Fruit fly (Drosophila melanogaster): ENCODE results near the gene Timp.
A peak's percentile ranks its signal among the peaks of the same experiment; 100 is the strongest.

The Timp gene

dm6 chr3R:10168483-10169064 is 44.2 kb downstream of the Timp start (continued):
- TF ChIP-seq CG12071 (GFP tag; optimal IDR thresholded peaks at IDR 0.05) (peak; percentile 6), Jarid2 (GFP tag; optimal IDR thresholded peaks at IDR 0.05) (no peak), CG2202 (tag; optimal IDR thresholded peaks at IDR 0.05) (no peak), CG9876 (GFP tag; optimal IDR thresholded peaks at IDR 0.05) (no peak), NfI (GFP tag; optimal IDR thresholded peaks at IDR 0.05) (peak; percentile 28), ara (GFP tag; IDR thresholded peaks at IDR 0.05) (no peak), CG10147 (GFP tag; optimal IDR thresholded peaks at IDR 0.05) (no peak), CG10462 (GFP tag; optimal IDR thresholded peaks at IDR 0.05) (no peak), ase (GFP tag; IDR thresholded peaks at IDR 0.05) (no peak), Kr (GFP tag; optimal IDR thresholded peaks at IDR 0.05) (no peak), NC2β (GFP tag; optimal IDR thresholded peaks at IDR 0.05) (no peak), zen2 (GFP tag; IDR thresholded peaks at IDR 0.05; ENCODE audit: partially characterized antibody) (no peak), vfl (GFP tag; optimal IDR thresholded peaks at IDR 0.05) (no peak), Blimp-1 (GFP tag; optimal IDR thresholded peaks at IDR 0.05) (no peak), CG16779 (GFP tag; IDR thresholded peaks at IDR 0.05) (0 out of 2 replicates have a peak, but pooled peaks have one; percentile 13), ken (GFP tag; IDR thresholded peaks at IDR 0.05) (0 out of 3 replicates have a peak, but pooled peaks have one; percentile 19), B-H2 (GFP tag; optimal IDR thresholded peaks at IDR 0.05) (peak; percentile 25), CG1602 (GFP tag; optimal IDR thresholded peaks at IDR 0.05) (peak; percentile 40), Lhr (GFP tag; optimal IDR thresholded peaks at IDR 0.05) (no peak), ac (GFP tag; optimal IDR thresholded peaks at IDR 0.05) (peak; percentile 43), CG6765 (GFP tag; optimal IDR thresholded peaks at IDR 0.05) (no peak), onecut (GFP tag; IDR thresholded peaks at IDR 0.05) (no peak), esg (GFP tag; conservative IDR thresholded peaks at IDR 0.05) (0 out of 2 replicates have a peak, but pooled peaks have one; percentile 36), Dip3 (GFP tag; optimal IDR thresholded peaks at IDR 0.05) (no peak), CG14860 (GFP tag; IDR thresholded peaks at IDR 0.05; ENCODE audit: partially characterized antibody) (no peak), twi (tag; optimal IDR thresholded peaks at IDR 0.05) (no peak), ro (GFP tag; IDR thresholded peaks at IDR 0.05) (no peak), CG18764 (GFP tag; optimal IDR thresholded peaks at IDR 0.05) (no peak), CG12769 (tag; optimal IDR thresholded peaks at IDR 0.05) (peak; percentile 63), unc-4 (GFP tag; IDR thresholded peaks at IDR 0.05; ENCODE audit: partially characterized antibody) (no peak), Dfd (GFP tag; optimal IDR thresholded peaks at IDR 0.05) (no peak), CG2712 (tag; optimal IDR thresholded peaks at IDR 0.05) (no peak), Ada2b (GFP tag; IDR thresholded peaks at IDR 0.05) (no peak), ERR (GFP tag; optimal IDR thresholded peaks at IDR 0.05) (no peak), CG11695 (GFP tag; IDR thresholded peaks at IDR 0.05) (peak; percentile 52; the same call in 1 of the 3 replicates), Antp (GFP tag; optimal IDR thresholded peaks at IDR 0.05) (no peak), Ravus (GFP tag; IDR thresholded peaks at IDR 0.05) (no peak; the same call in 1 of the 2 replicates), mld (GFP tag; IDR thresholded peaks at IDR 0.05; ENCODE audit: partially characterized antibody) (no peak), CG5953 (GFP tag; IDR thresholded peaks at IDR 0.05) (no peak), sens-2 (GFP tag; IDR thresholded peaks at IDR 0.05) (no peak), nau (GFP tag; optimal IDR thresholded peaks at IDR 0.05) (no peak), CG10366 (GFP tag; IDR thresholded peaks at IDR 0.05) (peak; percentile 33), H2.0 (GFP tag; IDR thresholded peaks at IDR 0.05) (peak; percentile 59; the same call in 1 of the 2 replicates), CG10321 (GFP tag; IDR thresholded peaks at IDR 0.05) (no peak), peb (GFP tag; IDR thresholded peaks at IDR 0.05) (no peak), Sox102F (GFP tag; optimal IDR thresholded peaks at IDR 0.05) (peak; percentile 50), hkb (optimal IDR thresholded peaks at IDR 0.05) (no peak), hkb (GFP tag; IDR thresholded peaks at IDR 0.05) (0 out of 2 replicates have a peak, but pooled peaks have one; percentile 17), tna (GFP tag; IDR thresholded peaks at IDR 0.05; ENCODE audit: partially characterized antibody) (no peak), trem (tag; optimal IDR thresholded peaks at IDR 0.05) (no peak), CG4707 (GFP tag; optimal IDR thresholded peaks at IDR 0.05) (no peak)
